Fruit fly (Drosophila melanogaster): ENCODE data around the gene CG42831.

CG42831 gene

DNA sequence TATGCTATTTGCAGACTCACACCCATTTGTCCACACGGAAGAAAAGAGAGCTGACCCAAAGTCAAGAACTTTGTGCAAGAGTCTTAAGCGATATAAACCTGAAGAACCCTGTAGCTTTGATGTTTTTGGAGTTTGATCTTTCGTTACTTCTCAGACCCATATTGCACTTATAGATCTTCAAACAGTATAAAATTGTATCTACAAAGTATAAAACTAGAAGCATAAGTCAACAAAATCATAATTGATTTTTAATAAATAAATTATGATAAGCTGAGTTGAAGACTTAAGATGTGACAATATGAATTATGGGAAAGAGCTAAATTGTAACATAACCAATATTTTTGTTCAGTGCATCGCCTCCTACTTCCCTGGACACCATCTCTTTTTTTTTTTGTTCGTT is 12.7 kb downstream of the CG42831 start (continued):
- no peak for TF ChIP-seq Stat92E (GFP tag; optimal IDR thresholded peaks at IDR 0.05)
- TF ChIP-seq Rfx (GFP tag; IDR thresholded peaks at IDR 0.05) = no peak
- TF ChIP-seq Fer2 (tag; optimal IDR thresholded peaks at IDR 0.05) = no peak
- TF ChIP-seq BtbVII (GFP tag; optimal IDR thresholded peaks at IDR 0.05) = peak; percentile 26
- TF ChIP-seq CG8478 (optimal IDR thresholded peaks at IDR 0.05) = no peak
- TF ChIP-seq vvl (GFP tag; IDR thresholded peaks at IDR 0.05) = no peak
- no peak for TF ChIP-seq yki (optimal IDR thresholded peaks at IDR 0.05)
- no peak for TF ChIP-seq Bdp1 (GFP tag; optimal IDR thresholded peaks at IDR 0.05)
- TF ChIP-seq zen2 (GFP tag; IDR thresholded peaks at IDR 0.05; ENCODE audit: partially characterized antibody) = no peak
- TF ChIP-seq CG10147 (GFP tag; optimal IDR thresholded peaks at IDR 0.05) = no peak
- no peak for TF ChIP-seq cg (GFP tag; optimal IDR thresholded peaks at IDR 0.05)
- TF ChIP-seq CG4282 (GFP tag; optimal IDR thresholded peaks at IDR 0.05) = no peak
- peak; percentile 42; the same call in 1 of the 2 replicates for TF ChIP-seq lmd (GFP tag; IDR thresholded peaks at IDR 0.05)
- TF ChIP-seq CG18262 (tag; optimal IDR thresholded peaks at IDR 0.05) = peak; percentile 42
- no peak for TF ChIP-seq ttk (GFP tag; IDR thresholded peaks at IDR 0.05)
- TF ChIP-seq nerfin-1 (tag; optimal IDR thresholded peaks at IDR 0.05) = no peak
- no peak for TF ChIP-seq lbe (GFP tag; optimal IDR thresholded peaks at IDR 0.05)
- TF ChIP-seq sug (tag; optimal IDR thresholded peaks at IDR 0.05) = peak; percentile 8
- peak; percentile 7 for TF ChIP-seq CG8281 (tag; optimal IDR thresholded peaks at IDR 0.05)
- no peak for TF ChIP-seq CG1792 (GFP tag; optimal IDR thresholded peaks at IDR 0.05)
- TF ChIP-seq Max (GFP tag; optimal IDR thresholded peaks at IDR 0.05) = no peak
- TF ChIP-seq PHDP (tag; optimal IDR thresholded peaks at IDR 0.05) = peak; percentile 23
- TF ChIP-seq Deaf1 (tag; optimal IDR thresholded peaks at IDR 0.05) = peak; percentile 16
- TF ChIP-seq Side (GFP tag; optimal IDR thresholded peaks at IDR 0.05) = no peak
- no peak for TF ChIP-seq CG8089 (GFP tag; optimal IDR thresholded peaks at IDR 0.05)
- TF ChIP-seq D19B (GFP tag; optimal IDR thresholded peaks at IDR 0.05) = no peak
- TF ChIP-seq CG5180 (GFP tag; optimal IDR thresholded peaks at IDR 0.05) = peak; percentile 21
- peak; percentile 60; the same call in 2 of the 3 replicates for TF ChIP-seq CG17361 (GFP tag; IDR thresholded peaks at IDR 0.05)
- TF ChIP-seq Sox100B (GFP tag; optimal IDR thresholded peaks at IDR 0.05) = peak; percentile 47
- TF ChIP-seq kay (GFP tag; optimal IDR thresholded peaks at IDR 0.05) = no peak
- no peak for TF ChIP-seq CG15601 (tag; optimal IDR thresholded peaks at IDR 0.05)
- peak; percentile 9 for TF ChIP-seq NfI (GFP tag; optimal IDR thresholded peaks at IDR 0.05)
- TF ChIP-seq sc (optimal IDR thresholded peaks at IDR 0.05) = no peak
- TF ChIP-seq sc (GFP tag; optimal IDR thresholded peaks at IDR 0.05) = no peak
- no peak for TF ChIP-seq tx (GFP tag; optimal IDR thresholded peaks at IDR 0.05)
- no peak for TF ChIP-seq Chrac-16 (GFP tag; optimal IDR thresholded peaks at IDR 0.05)
- TF ChIP-seq crc (GFP tag; optimal IDR thresholded peaks at IDR 0.05) = no peak
- TF ChIP-seq CG2120 (GFP tag; optimal IDR thresholded peaks at IDR 0.05) = peak; percentile 21
- no peak for TF ChIP-seq CG4360 (GFP tag; IDR thresholded peaks at IDR 0.05)
- TF ChIP-seq ase (GFP tag; IDR thresholded peaks at IDR 0.05) = no peak
- TF ChIP-seq bowl (GFP tag; IDR thresholded peaks at IDR 0.05) = no peak
- no peak for TF ChIP-seq Pdp1 (GFP tag; optimal IDR thresholded peaks at IDR 0.05)
- TF ChIP-seq inv (GFP tag; IDR thresholded peaks at IDR 0.05; ENCODE audit: partially characterized antibody) = no peak
- no peak for TF ChIP-seq tup (GFP tag; optimal IDR thresholded peaks at IDR 0.05)
- TF ChIP-seq Lpt (GFP tag; optimal IDR thresholded peaks at IDR 0.05) = no peak
- TF ChIP-seq E2f1 (GFP tag; IDR thresholded peaks at IDR 0.05) = no peak
- TF ChIP-seq Nf-YC (tag; optimal IDR thresholded peaks at IDR 0.05) = no peak
- no peak for TF ChIP-seq CG10267 (tag; optimal IDR thresholded peaks at IDR 0.05)
- TF ChIP-seq ac (GFP tag; optimal IDR thresholded peaks at IDR 0.05) = no peak
- no peak for TF ChIP-seq Neu2 (GFP tag; optimal IDR thresholded peaks at IDR 0.05; ENCODE audit: borderline replicate concordance)
- no peak for TF ChIP-seq dati (GFP tag; IDR thresholded peaks at IDR 0.05)
- no peak for TF ChIP-seq Spps (tag; optimal IDR thresholded peaks at IDR 0.05)
- no peak for TF ChIP-seq z (GFP tag; IDR thresholded peaks at IDR 0.05)

All from whole organism, embryonic.